Worm (Caenorhabditis elegans) whole organism, L2 larva: Measurements from ENCODE around the gene srh-82.

Experiments
- C34F6.9 ChIP-seq: fragments of 150-350 bp; optimal IDR thresholded peaks from 2 replicates; lab custom pipeline; 2014; ENCODE audit warnings: missing biosample characterization, missing genetic modification characterization
- F13H6.1 ChIP-seq: sonication (generic microtip); optimal IDR thresholded peaks from 2 replicates; lab custom pipeline; 2016; ENCODE audit warnings: missing genetic modification characterization, missing compliant biosample characterization
- R02D3.7 ChIP-seq: fragments of 150-350 bp; optimal IDR thresholded peaks from 2 replicates; lab custom pipeline; 2014; ENCODE audit warnings: missing biosample characterization, missing genetic modification characterization
- Y55F3AM.14 ChIP-seq: fragments of 200-800 bp; sonication (Bioruptor generic); optimal IDR thresholded peaks from 2 replicates; lab custom pipeline; 2018; ENCODE audit warnings: mild to moderate bottlenecking, missing genetic modification characterization, missing compliant biosample characterization
- ZK546.5 ChIP-seq: sonication (generic microtip); optimal IDR thresholded peaks from 2 replicates; lab custom pipeline; 2017; ENCODE audit warnings: missing biosample characterization, missing genetic modification characterization
- ama-1 ChIP-seq: fragments of 150-350 bp; optimal IDR thresholded peaks from 2 replicates; lab custom pipeline; 2018; ENCODE audit warnings: inconsistent platforms
- blmp-1 ChIP-seq: sonication (generic microtip); optimal IDR thresholded peaks from 2 replicates; lab custom pipeline; 2017; ENCODE audit warnings: missing genetic modification characterization, mild to moderate bottlenecking, missing compliant biosample characterization, antibody characterized with exemption, moderate library complexity; ENCODE audit not compliant: insufficient read depth
- ceh-16 ChIP-seq: fragments of 150-350 bp; optimal IDR thresholded peaks from 2 replicates; lab custom pipeline; 2014; ENCODE audit warnings: missing biosample characterization, missing genetic modification characterization
- ceh-82 ChIP-seq: fragments of 150-350 bp; optimal IDR thresholded peaks from 2 replicates; lab custom pipeline; 2014; ENCODE audit warnings: missing biosample characterization, missing genetic modification characterization
- crh-2 ChIP-seq: sonication (generic microtip); optimal IDR thresholded peaks from 2 replicates; lab custom pipeline; 2017; ENCODE audit warnings: missing biosample characterization, missing genetic modification characterization
- dmd-4 ChIP-seq: sonication (generic microtip); optimal IDR thresholded peaks from 2 replicates; lab custom pipeline; 2017; ENCODE audit warnings: missing biosample characterization, missing genetic modification characterization
- egl-27 ChIP-seq: sonication (generic microtip); optimal IDR thresholded peaks from 3 replicates; lab custom pipeline; 2017; ENCODE audit warnings: missing biosample characterization, missing genetic modification reagents, missing genetic modification characterization
- elt-1 ChIP-seq: fragments of 150-350 bp; optimal IDR thresholded peaks from 2 replicates; lab custom pipeline; 2014; ENCODE audit warnings: missing biosample characterization, missing genetic modification characterization
- elt-3 ChIP-seq: sonication (generic microtip); optimal IDR thresholded peaks from 2 replicates; lab custom pipeline; 2017; ENCODE audit warnings: missing biosample characterization, missing genetic modification characterization
- fos-1 ChIP-seq: fragments of 150-350 bp; optimal IDR thresholded peaks from 2 replicates; lab custom pipeline; 2014; ENCODE audit warnings: missing biosample characterization, missing genetic modification characterization
- gmeb-1 ChIP-seq: fragments of 150-350 bp; optimal IDR thresholded peaks from 2 replicates; lab custom pipeline; 2014; ENCODE audit warnings: missing biosample characterization, missing genetic modification characterization
- lin-11 ChIP-seq: fragments of 150-350 bp; sonication (generic microtip); optimal IDR thresholded peaks from 2 replicates; lab custom pipeline; 2014; ENCODE audit warnings: missing biosample characterization, missing genetic modification characterization, inconsistent platforms, mixed read lengths
- lin-13 ChIP-seq: fragments of 150-350 bp; optimal IDR thresholded peaks from 2 replicates; lab custom pipeline; 2014; ENCODE audit warnings: missing biosample characterization, missing genetic modification reagents, missing genetic modification characterization
- lin-39 ChIP-seq: fragments of 150-350 bp; optimal IDR thresholded peaks from 2 replicates; lab custom pipeline; 2014; ENCODE audit warnings: missing biosample characterization, missing genetic modification reagents, missing genetic modification characterization
- lsy-2 ChIP-seq, 2 experiments: fragments of 150-350 bp in 1 of 2; sonication (generic microtip) in 1 of 2; optimal IDR thresholded peaks; 2 replicates each; lab custom pipeline; 2014 to 2017; ENCODE audit warnings: missing biosample characterization in 2 of 2, missing genetic modification characterization in 2 of 2
- mab-5 ChIP-seq: fragments of 150-350 bp; optimal IDR thresholded peaks from 2 replicates; lab custom pipeline; 2014; ENCODE audit warnings: missing biosample characterization, missing genetic modification characterization
- mbf-1 ChIP-seq: sonication (generic microtip); optimal IDR thresholded peaks from 2 replicates; lab custom pipeline; 2017; ENCODE audit warnings: missing biosample characterization, missing genetic modification characterization
- nhr-10 ChIP-seq: sonication (generic microtip); optimal IDR thresholded peaks from 2 replicates; lab custom pipeline; 2017; ENCODE audit warnings: missing biosample characterization, missing genetic modification characterization
- nhr-11 ChIP-seq: fragments of 150-350 bp; optimal IDR thresholded peaks from 2 replicates; lab custom pipeline; 2014; ENCODE audit warnings: missing biosample characterization, missing genetic modification characterization
- nhr-129 ChIP-seq: fragments of 150-350 bp; optimal IDR thresholded peaks from 2 replicates; lab custom pipeline; 2014; ENCODE audit warnings: missing biosample characterization, missing genetic modification characterization
- nhr-21 ChIP-seq: fragments of 150-350 bp; optimal IDR thresholded peaks from 2 replicates; lab custom pipeline; 2014; ENCODE audit warnings: missing biosample characterization, missing genetic modification characterization
- nhr-25 ChIP-seq: fragments of 150-350 bp; sonication (generic microtip); optimal IDR thresholded peaks from 3 replicates; lab custom pipeline; 2014; ENCODE audit warnings: missing biosample characterization, missing genetic modification characterization
- nhr-6 ChIP-seq: fragments of 150-350 bp; optimal IDR thresholded peaks from 2 replicates; lab custom pipeline; 2014; ENCODE audit warnings: missing biosample characterization, missing genetic modification characterization
- nhr-77 ChIP-seq: fragments of 150-350 bp; optimal IDR thresholded peaks from 2 replicates; lab custom pipeline; 2014; ENCODE audit warnings: missing biosample characterization, missing genetic modification characterization
- sem-4 ChIP-seq: fragments of 150-350 bp; optimal IDR thresholded peaks from 2 replicates; lab custom pipeline; 2014; ENCODE audit warnings: missing biosample characterization, missing genetic modification reagents, missing genetic modification characterization
- skn-1 ChIP-seq: sonication (generic microtip); optimal IDR thresholded peaks from 2 replicates; lab custom pipeline; 2017; ENCODE audit warnings: missing biosample characterization, missing genetic modification characterization
- sma-3 ChIP-seq: sonication (generic microtip); optimal IDR thresholded peaks from 2 replicates; lab custom pipeline; 2016; ENCODE audit warnings: missing genetic modification reagents, missing genetic modification characterization, missing compliant biosample characterization
- sma-9 ChIP-seq, 2 experiments: fragments of 150-350 bp in 1 of 2; sonication (generic microtip) in 1 of 2; optimal IDR thresholded peaks; 2 replicates each; lab custom pipeline; 2014 to 2016; ENCODE audit warnings: missing genetic modification characterization in 2 of 2, mild to moderate bottlenecking in 1 of 2, missing biosample characterization in 1 of 2, missing compliant biosample characterization in 1 of 2, missing genetic modification reagents in 1 of 2, moderate library complexity in 1 of 2
- snpc-4 ChIP-seq: fragments of 150-350 bp; optimal IDR thresholded peaks from 2 replicates; lab custom pipeline; 2014; ENCODE audit warnings: missing biosample characterization, missing genetic modification characterization
- unc-39 ChIP-seq: fragments of 150-350 bp; optimal IDR thresholded peaks from 2 replicates; lab custom pipeline; 2014; ENCODE audit warnings: missing biosample characterization, missing genetic modification characterization
- unc-55 ChIP-seq: fragments of 150-350 bp; sonication (generic microtip); optimal IDR thresholded peaks from 3 replicates; lab custom pipeline; 2014; ENCODE audit warnings: missing biosample characterization, missing genetic modification reagents, missing genetic modification characterization
- unc-62 ChIP-seq: fragments of 150-350 bp; optimal IDR thresholded peaks from 2 replicates; lab custom pipeline; 2014; ENCODE audit warnings: missing biosample characterization, missing genetic modification reagents, missing genetic modification characterization
- ztf-1 ChIP-seq: fragments of 200-800 bp; sonication (Bioruptor generic); conservative IDR thresholded peaks from 2 replicates; pipeline ENCODE4 v1.3.6; 2022; ENCODE audit warnings: missing genetic modification characterization, missing compliant biosample characterization
- ztf-11 ChIP-seq: sonication (generic microtip); optimal IDR thresholded peaks from 2 replicates; lab custom pipeline; 2017; ENCODE audit warnings: missing biosample characterization, missing genetic modification characterization
- ztf-4 ChIP-seq: fragments of 150-350 bp; optimal IDR thresholded peaks from 2 replicates; lab custom pipeline; 2014; ENCODE audit warnings: missing biosample characterization, missing genetic modification characterization

srh-82 gene

ce11 chrV:166687-167086 is 21.8 kb downstream of the srh-82 start, which contains the start of gene Y108G3AL.2:
Gene Y108G3AL.2 (plus strand): TSS chrV:166987.
- no peak for TF ChIP-seq unc-39
- no peak for TF ChIP-seq snpc-4
- no peak for TF ChIP-seq ceh-82 (tag; lab: Kevin White, UChicago)
- TF ChIP-seq elt-1 (tag; lab: Kevin White, UChicago): no peak
- no peak for TF ChIP-seq lin-13
- TF ChIP-seq mbf-1 (tag; lab: Kevin White, UChicago): no peak
- TF ChIP-seq nhr-11 (tag; lab: Kevin White, UChicago): no peak
- no peak for TF ChIP-seq elt-3 (tag; lab: Kevin White, UChicago)
- no peak for TF ChIP-seq dmd-4 (tag; lab: Kevin White, UChicago)
- TF ChIP-seq egl-27 (tag; lab: Kevin White, UChicago): no peak
- TF ChIP-seq ama-1: no peak
- no peak for TF ChIP-seq sma-9 (GFP tag; optimal IDR thresholded peaks at IDR 0.05; lab: Kevin White, UChicago)
- no peak for TF ChIP-seq sma-9 (tag; optimal IDR thresholded peaks at IDR 0.05; lab: Kevin White, UChicago)
- no peak for TF ChIP-seq nhr-10 (tag; lab: Kevin White, UChicago)
- no peak for TF ChIP-seq blmp-1 (tag; lab: Kevin White, UChicago)
- no peak for TF ChIP-seq F13H6.1
- no peak for TF ChIP-seq ceh-16 (tag; lab: Kevin White, UChicago)
- TF ChIP-seq nhr-129: no peak
- TF ChIP-seq lsy-2 (tag; optimal IDR thresholded peaks at IDR 0.05; lab: Kevin White, UChicago): no peak
- TF ChIP-seq Y55F3AM.14 (GFP tag; lab: Kevin White, UChicago): no peak

DNA sequence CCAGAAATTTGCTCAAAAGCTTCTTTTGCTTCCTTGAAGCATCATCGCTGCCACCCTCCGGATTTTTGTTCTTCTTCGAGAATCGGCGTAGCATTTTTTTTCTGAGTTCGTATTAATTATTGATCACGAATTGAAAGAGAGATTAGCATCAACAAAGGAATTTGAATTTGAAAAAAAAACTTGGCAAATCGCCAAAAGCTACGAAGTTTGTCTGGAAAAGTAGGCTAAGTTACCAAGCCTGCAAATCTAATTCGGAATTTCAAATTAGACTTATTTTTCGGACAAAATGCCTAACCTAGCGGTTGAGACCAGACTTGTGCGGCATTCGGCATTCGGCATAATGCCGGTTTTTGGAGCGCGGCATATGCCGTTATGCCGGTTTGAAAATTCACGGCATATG is 27.2 kb downstream of the srh-82 start, which contains the start of gene cfap-36:
cfap-36 (minus strand) TSS at position 101 of the 400 bp plus-strand sequence.
- TF ChIP-seq ztf-4 (tag; lab: Kevin White, UChicago): no peak
- no peak for TF ChIP-seq nhr-25 (tag; lab: Kevin White, UChicago)
- TF ChIP-seq elt-1 (tag; lab: Kevin White, UChicago): no peak
- no peak for TF ChIP-seq ama-1

ce11 chrV:173437-173836 is 28.5 kb downstream of the srh-82 start:
- TF ChIP-seq nhr-129 (no peak), sma-3 (GFP tag; lab: Kevin White, UChicago) (no peak), elt-1 (tag; lab: Kevin White, UChicago) (no peak), snpc-4 (no peak), lin-13 (no peak)

ce11 chrV:174520-174919 is 29.6 kb downstream of the srh-82 start:
- TF ChIP-seq nhr-25 (tag; lab: Kevin White, UChicago): no peak
- TF ChIP-seq nhr-77 (tag; lab: Kevin White, UChicago): no peak
- no peak for TF ChIP-seq crh-2 (tag; lab: Kevin White, UChicago)
- TF ChIP-seq nhr-21 (tag; lab: Kevin White, UChicago): no peak
- no peak for TF ChIP-seq ama-1
- no peak for TF ChIP-seq unc-62 (GFP tag; lab: Kevin White, UChicago)
- TF ChIP-seq ztf-11: no peak
- TF ChIP-seq ceh-16 (tag; lab: Kevin White, UChicago): no peak
- TF ChIP-seq lsy-2 (tag; optimal IDR thresholded peaks at IDR 0.05; lab: Kevin White, UChicago): no peak

- TF ChIP-seq lin-11 (peak; percentile 19), nhr-10 (tag; lab: Kevin White, UChicago) (peak; percentile 39), ztf-1 (GFP tag; lab: Robert Waterston, UW) (no peak), nhr-25 (tag; lab: Kevin White, UChicago) (peak; percentile 61), nhr-6 (no peak), ZK546.5 (tag; lab: Kevin White, UChicago) (no peak), nhr-21 (tag; lab: Kevin White, UChicago) (peak; percentile 36), skn-1 (no peak), fos-1 (tag; lab: Kevin White, UChicago) (peak; percentile 15), C34F6.9 (tag; lab: Kevin White, UChicago) (peak; percentile 73), mab-5 (tag; lab: Kevin White, UChicago) (peak; percentile 28), nhr-77 (tag; lab: Kevin White, UChicago) (no peak), nhr-129 (peak; percentile 24), gmeb-1 (tag; lab: Kevin White, UChicago) (peak; percentile 79), mbf-1 (tag; lab: Kevin White, UChicago) (no peak), R02D3.7 (tag; lab: Kevin White, UChicago) (no peak), sem-4 (tag; lab: Kevin White, UChicago) (no peak), lin-39 (no peak), dmd-4 (tag; lab: Kevin White, UChicago) (no peak), snpc-4 (no peak), lin-13 (peak; percentile 48), ztf-4 (tag; lab: Kevin White, UChicago) (peak; percentile 3), elt-1 (tag; lab: Kevin White, UChicago) (no peak), unc-55 (GFP tag; lab: Kevin White, UChicago) (peak; percentile 65), crh-2 (tag; lab: Kevin White, UChicago) (peak; percentile 72), sma-3 (GFP tag; lab: Kevin White, UChicago) (peak; percentile 39), lsy-2 (tag; optimal IDR thresholded peaks at IDR 0.05; lab: Kevin White, UChicago) (peak; percentile 74 to 84), F13H6.1 (peak; percentile 56), egl-27 (tag; lab: Kevin White, UChicago) (peak; percentile 42)
Measured at ce11 chrV:176870-177467, 32.1 kb downstream of the srh-82 start, which contains the start of gene cul-3. Gene cul-3 (plus strand): TSS chrV:177417.
